Fruit fly (Drosophila melanogaster) whole organism, prepupa: Measurements from ENCODE around the gene Cpr92F.

ENCODE experiments used
- CG9139 ChIP-seq: fragments of 200-800 bp; sonication (Bioruptor generic); optimal IDR thresholded peaks from 3 replicates; lab custom pipeline; 2017; ENCODE audit warnings: missing biosample characterization, mild to moderate bottlenecking, missing genetic modification characterization
- eg ChIP-seq: fragments of 200-800 bp; sonication (Bioruptor generic); IDR thresholded peaks from 3 replicates; pipeline ENCODE4 v1.3.6; 2022; ENCODE audit warnings: missing biosample characterization, missing genetic modification characterization

The Cpr92F gene

dm6 chr3R:20719286-20719685 lies 49.9 kb downstream of the Cpr92F start (continued):
- 0 out of 3 replicates have a peak, but pooled peaks have one; percentile 36 for TF ChIP-seq eg
- no peak for TF ChIP-seq CG9139 (GFP tag; lab: Kevin White, UChicago)
